Comparison of ENCODE assay signal across 2 fruit fly cellular contexts in the genomic region with DNA sequence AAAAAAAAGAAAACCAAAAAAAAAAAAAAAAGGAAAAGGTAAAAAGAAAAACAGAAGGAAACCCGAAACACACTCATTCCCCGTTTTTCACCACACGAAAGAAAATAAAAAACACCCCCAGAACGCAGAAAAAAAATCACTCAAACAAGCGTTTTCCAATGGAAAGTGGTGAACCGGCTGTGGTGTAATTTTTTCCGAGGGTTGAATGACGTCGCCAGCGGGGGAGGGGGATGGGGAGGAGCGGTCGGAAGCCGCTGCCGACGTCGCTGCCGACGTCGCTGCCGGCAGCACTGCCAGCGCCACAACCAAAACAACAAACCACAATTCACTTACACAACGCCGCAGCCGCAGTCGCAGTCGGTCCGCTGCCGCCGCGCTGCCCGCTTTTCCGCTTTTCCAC.
A peak's percentile ranks its signal among the peaks of the same experiment; 100 is the strongest.
TF ChIP-seq lines count a peak whose summit lies in the region.

No protein-coding gene starts in this region.

- TF ChIP-seq CTCF in whole organism, embryonic (GFP tag; optimal IDR thresholded peaks at IDR 0.05; lab: Kevin White, UChicago): no peak

TF ChIP-seq in whole organism, embryonic, 481 proteins besides CTCF, POLR2A, EP300 and RAD21:
- TF ChIP-seq jigr1 (GFP tag; IDR thresholded peaks at IDR 0.05; lab: Robert Waterston, UW) (no peak), z (GFP tag; IDR thresholded peaks at IDR 0.05; lab: Robert Waterston, UW) (peak; percentile 90), Nf-YB (GFP tag; optimal IDR thresholded peaks at IDR 0.05; lab: Kevin White, UChicago) (peak; percentile 87), sug (tag; optimal IDR thresholded peaks at IDR 0.05; lab: Kevin White, UChicago) (no peak), CG18599 (GFP tag; optimal IDR thresholded peaks at IDR 0.05; lab: Kevin White, UChicago) (no peak), seq (GFP tag; IDR thresholded peaks at IDR 0.05; lab: Robert Waterston, UW) (peak; percentile 51; the same call in 1 of the 2 replicates), Nf-YC (tag; optimal IDR thresholded peaks at IDR 0.05; lab: Kevin White, UChicago) (peak; percentile 80), crol (GFP tag; IDR thresholded peaks at IDR 0.05; lab: Robert Waterston, UW) (peak; percentile 91), mld (GFP tag; IDR thresholded peaks at IDR 0.05; lab: Robert Waterston, UW; ENCODE audit: partially characterized antibody) (no peak), CG7786 (GFP tag; optimal IDR thresholded peaks at IDR 0.05; lab: Kevin White, UChicago) (no peak), CG12391 (tag; optimal IDR thresholded peaks at IDR 0.05; lab: Kevin White, UChicago) (no peak), Adf1 (GFP tag; IDR thresholded peaks at IDR 0.05; lab: Robert Waterston, UW) (peak; percentile 93), Deaf1 (tag; optimal IDR thresholded peaks at IDR 0.05; lab: Kevin White, UChicago) (peak; percentile 17), sqz (GFP tag; optimal IDR thresholded peaks at IDR 0.05; lab: Kevin White, UChicago) (peak; percentile 62), CG4360 (GFP tag; IDR thresholded peaks at IDR 0.05; lab: Robert Waterston, UW) (0 out of 2 replicates have a peak, but pooled peaks have one; percentile 19), Trl (optimal IDR thresholded peaks at IDR 0.05; lab: Kevin White, UChicago) (no peak), Trl (GFP tag; optimal IDR thresholded peaks at IDR 0.05; lab: Kevin White, UChicago) (no peak), Pdp1 (GFP tag; optimal IDR thresholded peaks at IDR 0.05; lab: Kevin White, UChicago) (peak in 1 of 2 experiments; percentile 34), run (tag; optimal IDR thresholded peaks at IDR 0.05; lab: Kevin White, UChicago) (peak; percentile 54)

TF ChIP-seq in whole organism, prepupa, 60 proteins besides CTCF, POLR2A, EP300 and RAD21:
- TF ChIP-seq Gug (GFP tag; IDR thresholded peaks at IDR 0.05; lab: Robert Waterston, UW): no peak
- 0 out of 3 replicates have a peak, but pooled peaks have one; percentile 20 for TF ChIP-seq eg (GFP tag; IDR thresholded peaks at IDR 0.05; lab: Robert Waterston, UW)
- no peak for TF ChIP-seq CG3032 (tag; optimal IDR thresholded peaks at IDR 0.05; lab: Kevin White, UChicago)
